Fruit fly (Drosophila melanogaster): ENCODE results near the gene pira.

pira gene

DNA sequence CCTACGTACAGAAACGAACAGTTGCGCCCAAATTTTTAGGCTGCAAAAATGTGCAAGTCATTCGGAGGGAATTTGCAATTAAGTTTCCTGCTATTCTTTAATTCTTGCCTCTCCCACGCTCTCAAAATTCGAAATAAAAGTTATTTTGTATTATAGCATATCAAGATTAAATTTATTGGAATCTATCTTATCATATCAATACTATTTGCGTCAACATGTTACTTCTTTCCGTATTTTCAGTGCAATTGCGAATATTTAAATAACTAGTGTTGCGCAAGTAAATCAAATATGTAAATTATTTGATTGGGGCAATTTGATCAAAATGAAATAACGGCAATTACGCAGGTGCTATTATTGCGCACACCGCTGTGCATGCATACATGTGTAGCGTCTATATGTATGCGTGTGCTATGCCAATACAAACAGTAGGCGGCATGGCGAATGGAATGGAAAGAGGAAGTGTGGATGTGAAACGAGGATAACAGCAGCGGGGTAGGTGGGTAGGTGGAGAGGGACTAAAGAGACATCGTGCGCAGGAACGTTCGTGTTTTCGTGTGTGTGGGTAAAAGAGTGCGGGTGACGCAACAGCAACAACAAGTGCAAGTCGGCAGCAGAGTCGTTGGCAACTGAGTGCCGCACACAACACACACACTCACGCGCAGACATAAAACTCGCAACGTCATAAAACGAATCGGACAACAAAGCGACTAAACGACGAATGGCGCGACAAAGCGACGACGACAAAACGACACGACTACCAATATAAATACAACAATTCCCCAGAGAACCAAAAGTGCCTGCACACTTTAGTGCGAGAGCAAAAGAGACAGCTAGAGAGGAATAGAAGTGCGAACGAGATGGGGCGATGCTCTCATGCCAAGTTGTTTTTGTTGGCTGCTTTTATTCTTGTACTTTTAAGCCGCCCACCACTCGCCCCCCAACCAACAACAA lies 27.7 kb downstream of the pira start (continued):
- TF ChIP-seq CG14050 (GFP tag; IDR thresholded peaks at IDR 0.05) (peak; percentile 71; the same call in 2 of the 3 replicates), h (optimal IDR thresholded peaks at IDR 0.05) (no peak), D19B (GFP tag; optimal IDR thresholded peaks at IDR 0.05) (peak; percentile 90), otp (GFP tag; IDR thresholded peaks at IDR 0.05) (peak; percentile 9; the same call in 1 of the 3 replicates), CG10462 (GFP tag; optimal IDR thresholded peaks at IDR 0.05) (peak; percentile 84), emc (GFP tag; optimal IDR thresholded peaks at IDR 0.05) (peak; percentile 88), Ptx1 (GFP tag; IDR thresholded peaks at IDR 0.05) (peak; percentile 84), bbx (GFP tag; IDR thresholded peaks at IDR 0.05; ENCODE audit: partially characterized antibody) (no peak), Doc3 (GFP tag; IDR thresholded peaks at IDR 0.05; ENCODE audit: partially characterized antibody) (no peak), sna (GFP tag; IDR thresholded peaks at IDR 0.05; ENCODE audit: partially characterized antibody) (no peak), Spps (tag; optimal IDR thresholded peaks at IDR 0.05) (peak; percentile 78), Lhr (GFP tag; optimal IDR thresholded peaks at IDR 0.05) (peak; percentile 88), CG4730 (GFP tag; IDR thresholded peaks at IDR 0.05) (peak; percentile 82), CG7786 (GFP tag; optimal IDR thresholded peaks at IDR 0.05) (peak; percentile 92), Dad (GFP tag; optimal IDR thresholded peaks at IDR 0.05) (peak; percentile 86), CG34224 (GFP tag; IDR thresholded peaks at IDR 0.05; ENCODE audit: partially characterized antibody) (no peak)

dm6 chrX:12734710-12735462 lies 28.5 kb downstream of the pira start:
- no peak for TF ChIP-seq sim (GFP tag; IDR thresholded peaks at IDR 0.05)
- no peak for TF ChIP-seq Sry-β (GFP tag; optimal IDR thresholded peaks at IDR 0.05)
- peak; percentile 75 for TF ChIP-seq tin (GFP tag; optimal IDR thresholded peaks at IDR 0.05)
- peak; percentile 43 for TF ChIP-seq CG1529 (GFP tag; optimal IDR thresholded peaks at IDR 0.05)
- peak; percentile 19 for TF ChIP-seq CG1603 (tag; optimal IDR thresholded peaks at IDR 0.05)
- TF ChIP-seq CG10654 (GFP tag; optimal IDR thresholded peaks at IDR 0.05) = peak; percentile 76
- TF ChIP-seq CG1602 (GFP tag; optimal IDR thresholded peaks at IDR 0.05) = peak; percentile 81
- TF ChIP-seq CG32767 (GFP tag; IDR thresholded peaks at IDR 0.05) = peak; percentile 78
- TF ChIP-seq bigmax (GFP tag; optimal IDR thresholded peaks at IDR 0.05) = no peak
- TF ChIP-seq CG4282 (GFP tag; optimal IDR thresholded peaks at IDR 0.05) = no peak
- TF ChIP-seq disco-r (GFP tag; optimal IDR thresholded peaks at IDR 0.05) = no peak
- peak; percentile 94 for TF ChIP-seq CG2712 (tag; optimal IDR thresholded peaks at IDR 0.05)
- TF ChIP-seq Nf-YC (tag; optimal IDR thresholded peaks at IDR 0.05) = peak; percentile 86
- peak; percentile 57; the same call in 1 of the 3 replicates for TF ChIP-seq CG6175 (GFP tag; IDR thresholded peaks at IDR 0.05)
- peak in 1 of 2 experiments; percentile 65 for TF ChIP-seq Hr78 (GFP tag; optimal IDR thresholded peaks at IDR 0.05)
- peak; percentile 55; the same call in 1 of the 2 replicates for TF ChIP-seq bowl (GFP tag; IDR thresholded peaks at IDR 0.05)
- peak; percentile 86 for TF ChIP-seq BtbVII (GFP tag; optimal IDR thresholded peaks at IDR 0.05)
- no peak for TF ChIP-seq CG31365 (tag; optimal IDR thresholded peaks at IDR 0.05)
- no peak for TF ChIP-seq CG12236 (GFP tag; optimal IDR thresholded peaks at IDR 0.05)
- peak; percentile 41 for TF ChIP-seq CG7556 (GFP tag; optimal IDR thresholded peaks at IDR 0.05)
- TF ChIP-seq CHES-1-like (GFP tag; optimal IDR thresholded peaks at IDR 0.05) = no peak
- peak; percentile 89 for TF ChIP-seq cwo (GFP tag; optimal IDR thresholded peaks at IDR 0.05)
- peak; percentile 89 for TF ChIP-seq CG8478 (optimal IDR thresholded peaks at IDR 0.05)
- TF ChIP-seq tio (GFP tag; optimal IDR thresholded peaks at IDR 0.05) = peak; percentile 80
- peak; percentile 90 for TF ChIP-seq al (GFP tag; IDR thresholded peaks at IDR 0.05)
- TF ChIP-seq fu2 (GFP tag; optimal IDR thresholded peaks at IDR 0.05) = no peak
- TF ChIP-seq CG1024 (GFP tag; IDR thresholded peaks at IDR 0.05) = peak; percentile 55; the same call in 1 of the 2 replicates
- peak; percentile 36 for TF ChIP-seq MTF-1 (GFP tag; optimal IDR thresholded peaks at IDR 0.05; ENCODE audit: borderline replicate concordance)
- peak; percentile 1 for TF ChIP-seq Hmx (GFP tag; optimal IDR thresholded peaks at IDR 0.05)
- peak; percentile 89 for TF ChIP-seq ind (GFP tag; optimal IDR thresholded peaks at IDR 0.05)
- peak; percentile 82 for TF ChIP-seq exex (tag; optimal IDR thresholded peaks at IDR 0.05)

Measured in whole organism, embryonic.